Fruit fly (Drosophila melanogaster): Measurements from ENCODE around the gene CG7394.

CG7394 gene

DNA sequence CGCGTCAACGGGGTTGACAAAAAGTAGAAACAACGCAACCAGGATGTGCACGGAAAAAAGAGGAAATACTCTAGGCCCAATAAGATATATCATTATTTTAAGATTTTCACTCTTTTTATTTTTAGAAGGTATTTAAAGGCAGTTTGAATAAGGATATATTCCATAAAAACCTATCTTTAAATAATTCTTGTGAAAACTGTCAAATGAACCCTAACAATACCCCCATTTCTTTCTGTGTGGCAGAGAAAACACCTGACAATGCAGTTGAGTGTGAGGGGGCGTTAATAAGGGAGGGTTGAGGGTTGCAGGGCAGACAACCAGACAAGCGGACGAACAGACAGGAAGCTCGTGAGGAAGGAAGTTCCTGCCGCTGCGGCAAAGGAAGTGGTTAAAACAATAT, 9.8 kb upstream of the CG7394 start (continued):
- TF ChIP-seq CG6272 (GFP tag; IDR thresholded peaks at IDR 0.05) (peak; percentile 14; the same call in 1 of the 2 replicates), CG11695 (GFP tag; IDR thresholded peaks at IDR 0.05) (0 out of 3 replicates have a peak, but pooled peaks have one; percentile 35), CG18599 (GFP tag; optimal IDR thresholded peaks at IDR 0.05) (peak; percentile 40), CG10431 (GFP tag; optimal IDR thresholded peaks at IDR 0.05) (no peak), cas (GFP tag; IDR thresholded peaks at IDR 0.05) (no peak), trem (tag; optimal IDR thresholded peaks at IDR 0.05) (no peak), Bdp1 (GFP tag; optimal IDR thresholded peaks at IDR 0.05) (no peak), CG1529 (GFP tag; optimal IDR thresholded peaks at IDR 0.05) (no peak), Nf-YB (GFP tag; optimal IDR thresholded peaks at IDR 0.05) (no peak), D19A (tag; optimal IDR thresholded peaks at IDR 0.05) (peak; percentile 61), da (GFP tag; optimal IDR thresholded peaks at IDR 0.05) (no peak), HmgZ (tag; optimal IDR thresholded peaks at IDR 0.05) (no peak), Sry-δ (GFP tag; optimal IDR thresholded peaks at IDR 0.05) (no peak), Bgb (GFP tag; IDR thresholded peaks at IDR 0.05; ENCODE audit: partially characterized antibody) (no peak), vfl (GFP tag; optimal IDR thresholded peaks at IDR 0.05) (no peak), CG15601 (tag; optimal IDR thresholded peaks at IDR 0.05) (peak; percentile 40), CG3163 (GFP tag; optimal IDR thresholded peaks at IDR 0.05) (no peak), tup (GFP tag; optimal IDR thresholded peaks at IDR 0.05) (no peak), sc (optimal IDR thresholded peaks at IDR 0.05) (no peak), sc (GFP tag; optimal IDR thresholded peaks at IDR 0.05) (peak; percentile 36), ham (GFP tag; IDR thresholded peaks at IDR 0.05) (no peak), Gsc (GFP tag; IDR thresholded peaks at IDR 0.05) (no peak), CG1602 (GFP tag; optimal IDR thresholded peaks at IDR 0.05) (peak; percentile 18), CG7839 (tag; optimal IDR thresholded peaks at IDR 0.05) (peak; percentile 53), seq (GFP tag; IDR thresholded peaks at IDR 0.05) (no peak), Aef1 (GFP tag; IDR thresholded peaks at IDR 0.05) (no peak), CG30020 (tag; optimal IDR thresholded peaks at IDR 0.05) (no peak), fd3F (GFP tag; optimal IDR thresholded peaks at IDR 0.05) (no peak), CG3407 (GFP tag; optimal IDR thresholded peaks at IDR 0.05) (peak; percentile 3), CG5953 (GFP tag; IDR thresholded peaks at IDR 0.05) (no peak), CG8944 (GFP tag; optimal IDR thresholded peaks at IDR 0.05) (no peak), CG4730 (GFP tag; IDR thresholded peaks at IDR 0.05) (no peak), trh (GFP tag; optimal IDR thresholded peaks at IDR 0.05) (no peak), exex (tag; optimal IDR thresholded peaks at IDR 0.05) (no peak), CG6683 (GFP tag; optimal IDR thresholded peaks at IDR 0.05) (no peak), tio (GFP tag; optimal IDR thresholded peaks at IDR 0.05) (peak; percentile 1), HLH4C (GFP tag; IDR thresholded peaks at IDR 0.05; ENCODE audit: partially characterized antibody) (no peak), Fer1 (GFP tag; optimal IDR thresholded peaks at IDR 0.05) (no peak), tll (GFP tag; optimal IDR thresholded peaks at IDR 0.05) (no peak), disco-r (GFP tag; optimal IDR thresholded peaks at IDR 0.05) (no peak), CG12391 (tag; optimal IDR thresholded peaks at IDR 0.05) (peak; percentile 52), scrt (GFP tag; optimal IDR thresholded peaks at IDR 0.05) (no peak), aop (GFP tag; IDR thresholded peaks at IDR 0.05) (no peak), CG4424 (GFP tag; optimal IDR thresholded peaks at IDR 0.05) (no peak), wor (GFP tag; IDR thresholded peaks at IDR 0.05) (no peak), run (tag; optimal IDR thresholded peaks at IDR 0.05) (no peak), CG4820 (GFP tag; optimal IDR thresholded peaks at IDR 0.05) (peak; percentile 42), phol (tag; optimal IDR thresholded peaks at IDR 0.05) (peak; percentile 53)

Data from whole organism, embryonic.